Worm (Caenorhabditis elegans): ENCODE measurements around the gene F09C6.12.

Gene F09C6.12

ce11 chrV:16865404-16865803 lies 17.3 kb upstream of the F09C6.12 start, which contains the start of gene clec-28:
TSS of gene clec-28 (plus strand) at chrV:16865704.
- TF ChIP-seq fos-1 (tag; optimal IDR thresholded peaks at IDR 0.05): no peak
- no peak for TF ChIP-seq mdl-1 (tag; optimal IDR thresholded peaks at IDR 0.05)
- TF ChIP-seq nhr-43 (tag; optimal IDR thresholded peaks at IDR 0.05; ENCODE audit: poor library complexity, severe bottlenecking): no peak
- TF ChIP-seq nhr-67 (tag; optimal IDR thresholded peaks at IDR 0.05): no peak
- no peak for TF ChIP-seq nhr-25 (tag; optimal IDR thresholded peaks at IDR 0.05)
- TF ChIP-seq nfya-1 (tag; optimal IDR thresholded peaks at IDR 0.05; ENCODE audit: insufficient read depth): no peak
- no peak for TF ChIP-seq ceh-28 (tag; optimal IDR thresholded peaks at IDR 0.05)
- no peak for TF ChIP-seq nhr-12 (tag; optimal IDR thresholded peaks at IDR 0.05)
- TF ChIP-seq daf-12 (tag; optimal IDR thresholded peaks at IDR 0.05): no peak
- no peak for TF ChIP-seq ceh-9 (tag; optimal IDR thresholded peaks at IDR 0.05)
- no peak for TF ChIP-seq ama-1 (optimal IDR thresholded peaks at IDR 0.05)
- no peak for TF ChIP-seq eor-1 (tag; optimal IDR thresholded peaks at IDR 0.05)
- no peak for TF ChIP-seq ztf-11 (tag; optimal IDR thresholded peaks at IDR 0.05)

ce11 chrV:16869740-16870139 lies 12.9 kb upstream of the F09C6.12 start, which contains the start of gene clec-33:
TSS of gene clec-33 (minus strand) at chrV:16869840.
- no peak for TF ChIP-seq nhr-77 (tag; optimal IDR thresholded peaks at IDR 0.05)
- no peak for TF ChIP-seq snpc-4 (tag; optimal IDR thresholded peaks at IDR 0.05)
- no peak for TF ChIP-seq nhr-28 (tag; optimal IDR thresholded peaks at IDR 0.05)
- TF ChIP-seq ztf-11 (tag; optimal IDR thresholded peaks at IDR 0.05): no peak
- TF ChIP-seq fkh-10 (GFP tag; optimal IDR thresholded peaks at IDR 0.05): no peak
- TF ChIP-seq nhr-23 (tag; optimal IDR thresholded peaks at IDR 0.05): no peak
- TF ChIP-seq elt-2 (tag; optimal IDR thresholded peaks at IDR 0.05): no peak
- no peak for TF ChIP-seq nfya-1 (tag; optimal IDR thresholded peaks at IDR 0.05; ENCODE audit: insufficient read depth)
- no peak for TF ChIP-seq ceh-16 (tag; optimal IDR thresholded peaks at IDR 0.05)
- TF ChIP-seq sea-2 (GFP tag; optimal IDR thresholded peaks at IDR 0.05): no peak
- TF ChIP-seq elt-1 (tag; optimal IDR thresholded peaks at IDR 0.05): no peak
- TF ChIP-seq ztf-4 (tag; optimal IDR thresholded peaks at IDR 0.05): no peak
- TF ChIP-seq elt-3 (tag; optimal IDR thresholded peaks at IDR 0.05): no peak
- no peak for TF ChIP-seq zag-1 (tag; optimal IDR thresholded peaks at IDR 0.05)
- no peak for TF ChIP-seq pha-4 (tag; optimal IDR thresholded peaks at IDR 0.05)
- TF ChIP-seq nhr-76 (tag; optimal IDR thresholded peaks at IDR 0.05): no peak
- no peak for TF ChIP-seq jun-1 (tag; optimal IDR thresholded peaks at IDR 0.05)
- TF ChIP-seq mdl-1 (tag; optimal IDR thresholded peaks at IDR 0.05): no peak

ce11 chrV:16871387-16871786 lies 11.3 kb upstream of the F09C6.12 start, which contains the start of gene thn-4:
TSS of gene thn-4 (minus strand) at chrV:16871487.
- TF ChIP-seq nhr-237 (tag; optimal IDR thresholded peaks at IDR 0.05) (no peak), nhr-28 (tag; optimal IDR thresholded peaks at IDR 0.05) (no peak), nhr-25 (tag; optimal IDR thresholded peaks at IDR 0.05) (no peak), snpc-4 (tag; optimal IDR thresholded peaks at IDR 0.05) (no peak), eor-1 (tag; optimal IDR thresholded peaks at IDR 0.05) (no peak), unc-62 (GFP tag; optimal IDR thresholded peaks at IDR 0.05) (no peak), nhr-12 (tag; optimal IDR thresholded peaks at IDR 0.05) (no peak), ceh-16 (tag; optimal IDR thresholded peaks at IDR 0.05) (no peak), lsy-12 (tag; optimal IDR thresholded peaks at IDR 0.05) (no peak), ztf-4 (tag; optimal IDR thresholded peaks at IDR 0.05) (no peak), ZK546.5 (tag; optimal IDR thresholded peaks at IDR 0.05) (no peak), nhr-11 (tag; optimal IDR thresholded peaks at IDR 0.05) (no peak), nhr-76 (tag; optimal IDR thresholded peaks at IDR 0.05) (no peak), nfya-1 (tag; optimal IDR thresholded peaks at IDR 0.05; ENCODE audit: insufficient read depth) (no peak), nhr-43 (tag; optimal IDR thresholded peaks at IDR 0.05; ENCODE audit: poor library complexity, severe bottlenecking) (no peak)

ce11 chrV:16873642-16874041 lies 9.0 kb upstream of the F09C6.12 start, which contains the start of gene srw-23:
TSS of gene srw-23 (plus strand) at chrV:16873942.
- TF ChIP-seq lin-15B (tag; optimal IDR thresholded peaks at IDR 0.05) (no peak), nhr-23 (tag; optimal IDR thresholded peaks at IDR 0.05) (no peak), skn-1 (tag; optimal IDR thresholded peaks at IDR 0.05) (no peak), ceh-28 (tag; optimal IDR thresholded peaks at IDR 0.05) (no peak), ztf-4 (tag; optimal IDR thresholded peaks at IDR 0.05) (no peak)

- no peak for TF ChIP-seq ceh-28 (tag; optimal IDR thresholded peaks at IDR 0.05)
- TF ChIP-seq R02D3.7 (tag; optimal IDR thresholded peaks at IDR 0.05): no peak
- TF ChIP-seq mdl-1 (tag; optimal IDR thresholded peaks at IDR 0.05): no peak
- no peak for TF ChIP-seq unc-39 (tag; optimal IDR thresholded peaks at IDR 0.05)
- no peak for TF ChIP-seq nhr-77 (tag; optimal IDR thresholded peaks at IDR 0.05)
- no peak for TF ChIP-seq nhr-12 (tag; optimal IDR thresholded peaks at IDR 0.05)
- TF ChIP-seq nhr-28 (tag; optimal IDR thresholded peaks at IDR 0.05): no peak
- TF ChIP-seq nhr-76 (tag; optimal IDR thresholded peaks at IDR 0.05): no peak
- TF ChIP-seq fkh-10 (GFP tag; optimal IDR thresholded peaks at IDR 0.05): no peak
- no peak for TF ChIP-seq nhr-25 (tag; optimal IDR thresholded peaks at IDR 0.05)
- no peak for TF ChIP-seq ama-1 (optimal IDR thresholded peaks at IDR 0.05)
- TF ChIP-seq elt-1 (tag; optimal IDR thresholded peaks at IDR 0.05): no peak
- no peak for TF ChIP-seq fkh-2 (tag; optimal IDR thresholded peaks at IDR 0.05)
- no peak for TF ChIP-seq nhr-237 (tag; optimal IDR thresholded peaks at IDR 0.05)
- TF ChIP-seq sea-2 (GFP tag; optimal IDR thresholded peaks at IDR 0.05): no peak
- no peak for TF ChIP-seq egl-5 (tag; optimal IDR thresholded peaks at IDR 0.05)
- TF ChIP-seq ceh-82 (tag; optimal IDR thresholded peaks at IDR 0.05): no peak
These were observed 7.7 kb upstream of the F09C6.12 start, which contains the start of gene F49A5.10 for ce11 chrV:16874966-16875365. TSS of gene F49A5.10 (plus strand) at chrV:16875266.
